Worm (Caenorhabditis elegans): ENCODE measurements around the gene Y37D8A.5.

ce11 chrIII:12894207-12894606, 38.9 kb upstream of the Y37D8A.5 start:
- TF ChIP-seq fkh-10 (GFP tag; optimal IDR thresholded peaks at IDR 0.05) (no peak), ama-1 (optimal IDR thresholded peaks at IDR 0.05) (no peak)

Data from whole organism, L4 larva.